Fruit fly (Drosophila melanogaster): ENCODE results near the gene CG14569.

The CG14569 gene

dm6 chr3L:21731104-21731600 is at the start of gene CG14569:
Gene CG14569, minus strand, starts transcription at chr3L:21731550.
- TF ChIP-seq h (optimal IDR thresholded peaks at IDR 0.05): no peak
- no peak for TF ChIP-seq insv (optimal IDR thresholded peaks at IDR 0.05)
- TF ChIP-seq psq (optimal IDR thresholded peaks at IDR 0.05): no peak
- no peak for TF ChIP-seq Sin3A (optimal IDR thresholded peaks at IDR 0.05)

- TF ChIP-seq Myc (optimal IDR thresholded peaks at IDR 0.05) (no peak), ttk (optimal IDR thresholded peaks at IDR 0.05) (no peak), psq (optimal IDR thresholded peaks at IDR 0.05) (no peak), h (optimal IDR thresholded peaks at IDR 0.05) (no peak), Sin3A (optimal IDR thresholded peaks at IDR 0.05) (no peak), insv (optimal IDR thresholded peaks at IDR 0.05) (no peak)
Observed at dm6 chr3L:21773855-21774254, 42.5 kb upstream of the CG14569 start.

DNA sequence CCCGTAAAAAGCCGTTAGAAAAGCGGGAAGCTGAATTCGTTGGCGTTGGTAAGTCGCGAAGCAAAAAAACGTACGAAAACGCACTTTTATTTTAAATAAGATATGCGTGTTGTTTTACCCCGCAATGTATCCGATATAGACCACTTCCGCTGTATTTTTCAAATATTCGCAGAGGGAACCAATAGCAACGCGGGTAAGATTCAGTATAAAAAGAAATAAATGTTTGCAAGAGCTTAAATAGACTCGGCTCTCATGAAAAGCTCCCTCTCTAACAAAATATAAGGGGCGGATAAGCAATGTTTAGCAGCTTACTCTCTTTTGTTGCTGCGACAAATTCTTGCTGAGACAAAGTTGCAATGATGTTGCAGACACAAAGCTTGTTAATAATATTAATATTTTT is 39.0 kb upstream of the CG14569 start, which contains the start of gene Syn1:
Syn1 (minus strand) TSS at position 207 of the 400 bp plus-strand sequence.
- TF ChIP-seq psq (optimal IDR thresholded peaks at IDR 0.05) (no peak), ttk (optimal IDR thresholded peaks at IDR 0.05) (no peak), h (optimal IDR thresholded peaks at IDR 0.05) (no peak), Sin3A (optimal IDR thresholded peaks at IDR 0.05) (no peak), Myc (optimal IDR thresholded peaks at IDR 0.05) (no peak), insv (optimal IDR thresholded peaks at IDR 0.05) (no peak)

DNA sequence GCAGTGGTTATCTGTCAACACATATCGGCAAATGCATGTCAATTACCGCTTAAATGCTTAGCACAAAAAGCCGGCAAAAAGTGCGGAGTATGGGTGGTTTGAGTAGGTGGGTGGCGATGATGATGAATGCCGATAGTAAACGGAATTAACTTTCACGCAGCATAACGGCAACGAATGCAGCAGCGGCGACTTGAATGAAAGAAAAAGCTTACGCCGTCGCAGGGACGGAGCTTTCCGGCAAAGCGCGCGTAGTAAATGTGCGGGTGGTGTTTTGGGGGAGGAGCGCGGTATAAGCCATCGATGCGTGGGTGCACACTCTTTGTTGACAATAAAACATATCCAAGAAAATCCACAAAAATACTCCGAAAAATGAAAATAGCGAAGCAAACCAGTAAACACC is 38.2 kb upstream of the CG14569 start, which contains the start of gene CG7370:
CG7370 (plus strand) TSS at position 301 of the 400 bp plus-strand sequence.
- TF ChIP-seq psq (optimal IDR thresholded peaks at IDR 0.05) (no peak), ttk (optimal IDR thresholded peaks at IDR 0.05) (no peak), Myc (optimal IDR thresholded peaks at IDR 0.05) (no peak), h (optimal IDR thresholded peaks at IDR 0.05) (no peak), Sin3A (optimal IDR thresholded peaks at IDR 0.05) (no peak), insv (optimal IDR thresholded peaks at IDR 0.05) (no peak)

- no peak for TF ChIP-seq h (optimal IDR thresholded peaks at IDR 0.05)
- TF ChIP-seq ttk (optimal IDR thresholded peaks at IDR 0.05): no peak
- no peak for TF ChIP-seq Myc (optimal IDR thresholded peaks at IDR 0.05)
- no peak for TF ChIP-seq Sin3A (optimal IDR thresholded peaks at IDR 0.05)
- TF ChIP-seq psq (optimal IDR thresholded peaks at IDR 0.05): no peak
- no peak for TF ChIP-seq insv (optimal IDR thresholded peaks at IDR 0.05)
Observed at dm6 chr3L:21765931-21766330, 34.6 kb upstream of the CG14569 start.

DNA sequence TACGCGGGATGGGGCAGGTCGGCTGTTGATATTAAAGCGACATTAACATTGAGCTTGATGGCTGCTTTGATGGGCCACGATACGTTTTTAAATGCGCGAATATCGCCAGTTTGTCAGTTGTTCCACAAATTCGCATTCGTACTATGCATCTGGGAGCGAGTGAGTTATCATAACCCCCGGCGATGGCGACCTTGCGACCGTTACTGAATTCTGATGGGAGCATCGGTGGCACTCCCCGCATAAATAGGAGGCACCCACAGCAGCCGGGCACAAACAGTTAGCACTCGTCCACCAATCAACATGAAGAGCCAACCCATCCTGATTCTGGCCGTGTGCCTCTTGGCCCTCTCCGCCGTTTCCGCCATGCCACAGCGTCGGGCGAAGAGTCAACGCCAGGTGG is 25.5 kb upstream of the CG14569 start, which contains the start of gene CG14564:
CG14564 (plus strand) TSS at position 301 of the 400 bp plus-strand sequence.
- TF ChIP-seq psq (optimal IDR thresholded peaks at IDR 0.05) (no peak), Myc (optimal IDR thresholded peaks at IDR 0.05) (no peak), Sin3A (optimal IDR thresholded peaks at IDR 0.05) (no peak), ttk (optimal IDR thresholded peaks at IDR 0.05) (no peak), insv (optimal IDR thresholded peaks at IDR 0.05) (no peak), h (optimal IDR thresholded peaks at IDR 0.05) (no peak)

dm6 chr3L:21744169-21744568 is 12.8 kb upstream of the CG14569 start, which contains the start of gene CG14565:
Gene CG14565, minus strand, starts transcription at chr3L:21744269.
- TF ChIP-seq h (optimal IDR thresholded peaks at IDR 0.05): no peak
- no peak for TF ChIP-seq Myc (optimal IDR thresholded peaks at IDR 0.05)
- no peak for TF ChIP-seq ttk (optimal IDR thresholded peaks at IDR 0.05)
- no peak for TF ChIP-seq psq (optimal IDR thresholded peaks at IDR 0.05)
- TF ChIP-seq Sin3A (optimal IDR thresholded peaks at IDR 0.05): no peak
- no peak for TF ChIP-seq insv (optimal IDR thresholded peaks at IDR 0.05)

DNA sequence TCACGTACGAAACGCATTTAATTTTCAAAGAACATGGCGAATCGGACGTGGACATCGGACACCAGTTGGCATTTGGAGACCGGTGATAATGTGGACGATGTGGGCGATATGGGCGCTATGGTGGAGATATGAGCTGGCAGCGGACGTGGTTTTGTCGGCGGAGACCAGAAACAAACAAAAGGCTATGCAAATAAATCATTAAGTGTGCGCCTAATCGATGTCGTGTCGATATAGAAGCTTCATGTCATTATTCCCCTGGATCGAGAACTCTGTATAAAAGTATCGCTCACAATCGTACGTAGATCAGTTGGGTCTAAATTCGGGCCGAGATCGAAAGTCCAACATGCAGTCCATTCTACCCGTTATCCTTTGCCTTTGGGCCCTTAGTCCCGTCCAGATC is 9.9 kb upstream of the CG14569 start, which contains the start of gene CG14572:
CG14572 (plus strand) TSS at position 301 of the 400 bp plus-strand sequence.
- TF ChIP-seq Sin3A (optimal IDR thresholded peaks at IDR 0.05): no peak
- no peak for TF ChIP-seq ttk (optimal IDR thresholded peaks at IDR 0.05)
- no peak for TF ChIP-seq insv (optimal IDR thresholded peaks at IDR 0.05)
- no peak for TF ChIP-seq psq (optimal IDR thresholded peaks at IDR 0.05)
- no peak for TF ChIP-seq h (optimal IDR thresholded peaks at IDR 0.05)
- no peak for TF ChIP-seq Myc (optimal IDR thresholded peaks at IDR 0.05)

dm6 chr3L:21740209-21740608 is 8.9 kb upstream of the CG14569 start, which contains the start of gene CG14566:
Gene CG14566, minus strand, starts transcription at chr3L:21740309.
- no peak for TF ChIP-seq psq (optimal IDR thresholded peaks at IDR 0.05)
- no peak for TF ChIP-seq h (optimal IDR thresholded peaks at IDR 0.05)
- TF ChIP-seq insv (optimal IDR thresholded peaks at IDR 0.05): no peak
- TF ChIP-seq Sin3A (optimal IDR thresholded peaks at IDR 0.05): no peak
- no peak for TF ChIP-seq ttk (optimal IDR thresholded peaks at IDR 0.05)
- TF ChIP-seq Myc (optimal IDR thresholded peaks at IDR 0.05): no peak

dm6 chr3L:21739017-21739730 is 7.8 kb upstream of the CG14569 start:
- TF ChIP-seq Myc (optimal IDR thresholded peaks at IDR 0.05) (no peak), h (optimal IDR thresholded peaks at IDR 0.05) (no peak), ttk (optimal IDR thresholded peaks at IDR 0.05) (no peak), insv (optimal IDR thresholded peaks at IDR 0.05) (no peak), psq (optimal IDR thresholded peaks at IDR 0.05) (no peak), Sin3A (optimal IDR thresholded peaks at IDR 0.05) (no peak)

dm6 chr3L:21738175-21739016 is 7.0 kb upstream of the CG14569 start, which contains the start of gene CG14567:
Gene CG14567, minus strand, starts transcription at chr3L:21738430.
- TF ChIP-seq insv (optimal IDR thresholded peaks at IDR 0.05) (no peak), h (optimal IDR thresholded peaks at IDR 0.05) (no peak), Myc (optimal IDR thresholded peaks at IDR 0.05) (no peak), Sin3A (optimal IDR thresholded peaks at IDR 0.05) (no peak), psq (optimal IDR thresholded peaks at IDR 0.05) (no peak), ttk (optimal IDR thresholded peaks at IDR 0.05) (no peak)
